Worm (Caenorhabditis elegans) whole organism, L1 larva: ENCODE measurements around the gene faah-1.
A peak's percentile ranks its signal among the peaks of the same experiment; 100 is the strongest.

Experiments used
- C34B4.2 ChIP-seq: sonication (generic microtip); optimal IDR thresholded peaks from 2 replicates; lab custom pipeline; 2017; ENCODE audit warnings: mild to moderate bottlenecking, missing genetic modification characterization, missing compliant biosample characterization
- aha-1 ChIP-seq: fragments of 150-350 bp; optimal IDR thresholded peaks from 2 replicates; lab custom pipeline; 2014; ENCODE audit warnings: missing biosample characterization, missing genetic modification characterization
- blmp-1 ChIP-seq: fragments of 150-350 bp; optimal IDR thresholded peaks from 2 replicates; lab custom pipeline; 2014; ENCODE audit warnings: missing biosample characterization, missing genetic modification characterization
- ceh-63 ChIP-seq: fragments of 200-800 bp; sonication (Bioruptor generic); optimal IDR thresholded peaks from 2 replicates; lab custom pipeline; 2018; ENCODE audit warnings: mild to moderate bottlenecking, missing genetic modification characterization, missing compliant biosample characterization
- ceh-8 ChIP-seq: fragments of 200-800 bp; sonication (Bioruptor generic); optimal IDR thresholded peaks from 2 replicates; lab custom pipeline; 2018; ENCODE audit warnings: mild to moderate bottlenecking, missing genetic modification characterization, moderate library complexity, missing compliant biosample characterization
- ceh-82 ChIP-seq, 3 experiments: fragments of 150-350 bp in 1 of 3; sonication (generic microtip) in 2 of 3; optimal IDR thresholded peaks; 2 replicates each; lab custom pipeline; 2014 to 2017; ENCODE audit warnings: missing biosample characterization in 3 of 3, missing genetic modification characterization in 3 of 3
- dsc-1 ChIP-seq: sonication (generic microtip); optimal IDR thresholded peaks from 2 replicates; lab custom pipeline; 2016; ENCODE audit warnings: mild to moderate bottlenecking, missing genetic modification characterization, missing compliant biosample characterization
- efl-1 ChIP-seq, 4 experiments: fragments of 150-350 bp; optimal IDR thresholded peaks in 3 of 4; peaks in 1 of 4; 1 replicate in 1 of 4; 2 replicates in 3 of 4; lab custom pipeline; 2014; ENCODE audit warnings: missing biosample characterization in 2 of 4, missing genetic modification characterization in 2 of 4, missing genetic modification reagents in 2 of 4
- elt-3 ChIP-seq, 6 experiments: fragments of 150-350 bp in 1 of 6; sonication (generic microtip); optimal IDR thresholded peaks; 2 replicates each; lab custom pipeline; 2017 to 2018; ENCODE audit warnings: missing biosample characterization in 6 of 6, missing genetic modification characterization in 6 of 6, inconsistent platforms in 1 of 6
- fkh-10 ChIP-seq: sonication (generic microtip); optimal IDR thresholded peaks from 2 replicates; lab custom pipeline; 2017; ENCODE audit warnings: missing biosample characterization, missing genetic modification reagents, missing genetic modification characterization
- fkh-4 ChIP-seq: sonication (generic microtip); optimal IDR thresholded peaks from 2 replicates; lab custom pipeline; 2016; ENCODE audit warnings: missing compliant biosample characterization, missing genetic modification characterization, borderline replicate concordance
- fkh-8 ChIP-seq: sonication (generic microtip); optimal IDR thresholded peaks from 2 replicates; lab custom pipeline; 2016; ENCODE audit warnings: mild to moderate bottlenecking, missing genetic modification characterization, missing compliant biosample characterization
- fos-1 ChIP-seq: fragments of 150-350 bp; optimal IDR thresholded peaks from 2 replicates; lab custom pipeline; 2014; ENCODE audit warnings: missing biosample characterization, missing genetic modification characterization
- hlh-4 ChIP-seq: sonication (generic microtip); optimal IDR thresholded peaks from 2 replicates; lab custom pipeline; 2016; ENCODE audit warnings: mild to moderate bottlenecking, missing genetic modification characterization, missing compliant biosample characterization
- hpl-2 ChIP-seq: fragments of 150-350 bp; optimal IDR thresholded peaks from 2 replicates; lab custom pipeline; 2014; ENCODE audit warnings: missing biosample characterization, missing genetic modification reagents, missing genetic modification characterization
- isw-1 ChIP-seq: fragments of 200-800 bp; sonication (Bioruptor generic); IDR thresholded peaks from 2 replicates; pipeline ENCODE4 v1.3.6; 2022; ENCODE audit warnings: missing genetic modification characterization, missing compliant biosample characterization
- jun-1 ChIP-seq: fragments of 150-350 bp; optimal IDR thresholded peaks from 2 replicates; lab custom pipeline; 2014; ENCODE audit warnings: missing biosample characterization, missing genetic modification reagents, missing genetic modification characterization
- lin-13 ChIP-seq: fragments of 150-350 bp; optimal IDR thresholded peaks from 2 replicates; lab custom pipeline; 2014; ENCODE audit warnings: missing biosample characterization, missing genetic modification reagents, missing genetic modification characterization
- lin-14 ChIP-seq: fragments of 200-800 bp; sonication (Bioruptor generic); optimal IDR thresholded peaks from 2 replicates; lab custom pipeline; 2018; ENCODE audit warnings: mild to moderate bottlenecking, missing genetic modification characterization, moderate library complexity, missing compliant biosample characterization
- lin-35 ChIP-seq, 2 experiments: fragments of 150-350 bp; optimal IDR thresholded peaks; 2 replicates each; lab custom pipeline; 2014; ENCODE audit warnings: missing biosample characterization in 2 of 2, missing genetic modification characterization in 2 of 2, missing genetic modification reagents in 2 of 2
- lsy-2 ChIP-seq, 2 experiments: fragments of 150-350 bp; optimal IDR thresholded peaks; 2 replicates each; lab custom pipeline; 2014; ENCODE audit warnings: missing biosample characterization in 2 of 2, missing genetic modification characterization in 2 of 2
- mab-9 ChIP-seq: fragments of 200-800 bp; sonication (Bioruptor generic); IDR thresholded peaks from 2 replicates; pipeline ENCODE4 v1.3.6; 2022; ENCODE audit warnings: missing genetic modification reagents, missing genetic modification characterization, missing compliant biosample characterization
- mdl-1 ChIP-seq, 2 experiments: fragments of 150-350 bp; optimal IDR thresholded peaks; 2 replicates each; lab custom pipeline; 2014 to 2017; ENCODE audit warnings: missing biosample characterization in 2 of 2, missing genetic modification characterization in 2 of 2, inconsistent platforms in 1 of 2
- mep-1 ChIP-seq: fragments of 150-350 bp; optimal IDR thresholded peaks from 2 replicates; lab custom pipeline; 2014; ENCODE audit warnings: missing biosample characterization, missing genetic modification characterization
- nhr-11 ChIP-seq: fragments of 150-350 bp; optimal IDR thresholded peaks from 2 replicates; lab custom pipeline; 2014; ENCODE audit warnings: missing biosample characterization, missing genetic modification characterization
- nhr-12 ChIP-seq: sonication (generic microtip); optimal IDR thresholded peaks from 2 replicates; lab custom pipeline; 2017; ENCODE audit warnings: missing biosample characterization, missing genetic modification characterization
- nhr-20 ChIP-seq: sonication (generic microtip); optimal IDR thresholded peaks from 2 replicates; lab custom pipeline; 2016; ENCODE audit warnings: mild to moderate bottlenecking, missing genetic modification characterization, missing compliant biosample characterization
- nhr-28 ChIP-seq: fragments of 150-350 bp; optimal IDR thresholded peaks from 2 replicates; lab custom pipeline; 2014; ENCODE audit warnings: missing biosample characterization, missing genetic modification characterization
- nhr-47 ChIP-seq: sonication (generic microtip); optimal IDR thresholded peaks from 2 replicates; lab custom pipeline; 2016; ENCODE audit warnings: mild to moderate bottlenecking, missing genetic modification characterization, moderate library complexity, missing compliant biosample characterization
- nhr-71 ChIP-seq: sonication (generic microtip); optimal IDR thresholded peaks from 2 replicates; lab custom pipeline; 2016; ENCODE audit warnings: mild to moderate bottlenecking, missing genetic modification characterization, moderate library complexity, missing compliant biosample characterization
- nhr-77 ChIP-seq: fragments of 150-350 bp; optimal IDR thresholded peaks from 2 replicates; lab custom pipeline; 2014; ENCODE audit warnings: missing biosample characterization, missing genetic modification characterization
- pag-3 ChIP-seq: sonication (generic microtip); optimal IDR thresholded peaks from 2 replicates; lab custom pipeline; 2017; ENCODE audit warnings: missing genetic modification characterization, mild to moderate bottlenecking, missing compliant biosample characterization, antibody characterized with exemption, borderline replicate concordance; ENCODE audit not compliant: insufficient read depth
- pax-3 ChIP-seq: fragments of 200-800 bp; sonication (Bioruptor generic); optimal IDR thresholded peaks from 2 replicates; lab custom pipeline; 2018; ENCODE audit warnings: mild to moderate bottlenecking, missing genetic modification characterization, moderate library complexity, missing compliant biosample characterization
- pqm-1 ChIP-seq: sonication (generic microtip); optimal IDR thresholded peaks from 3 replicates; lab custom pipeline; 2017; ENCODE audit warnings: missing biosample characterization, missing genetic modification characterization
- skn-1 ChIP-seq: fragments of 150-350 bp; optimal IDR thresholded peaks from 2 replicates; lab custom pipeline; 2014; ENCODE audit warnings: missing biosample characterization, missing genetic modification characterization
- sox-4 ChIP-seq: sonication (generic microtip); optimal IDR thresholded peaks from 2 replicates; lab custom pipeline; 2016; ENCODE audit warnings: missing genetic modification characterization, missing compliant biosample characterization
- swsn-7 ChIP-seq: sonication (generic microtip); optimal IDR thresholded peaks from 2 replicates; lab custom pipeline; 2016; ENCODE audit warnings: missing genetic modification characterization, missing compliant biosample characterization
- zag-1 ChIP-seq: fragments of 150-350 bp; optimal IDR thresholded peaks from 2 replicates; lab custom pipeline; 2014; ENCODE audit warnings: missing biosample characterization, missing genetic modification characterization
- zip-4 ChIP-seq: fragments of 200-800 bp; sonication (Bioruptor generic); optimal IDR thresholded peaks from 2 replicates; lab custom pipeline; 2018; ENCODE audit warnings: mild to moderate bottlenecking, missing genetic modification characterization, moderate library complexity, missing compliant biosample characterization
- ztf-11 ChIP-seq, 2 experiments: sonication (generic microtip); optimal IDR thresholded peaks; 2 replicates each; lab custom pipeline; 2016 to 2017; ENCODE audit warnings: missing genetic modification characterization in 2 of 2, missing biosample characterization in 1 of 2, missing compliant biosample characterization in 1 of 2
- ztf-4 ChIP-seq: fragments of 150-350 bp; optimal IDR thresholded peaks from 2 replicates; lab custom pipeline; 2014; ENCODE audit warnings: missing biosample characterization, missing genetic modification characterization

Gene faah-1

DNA sequence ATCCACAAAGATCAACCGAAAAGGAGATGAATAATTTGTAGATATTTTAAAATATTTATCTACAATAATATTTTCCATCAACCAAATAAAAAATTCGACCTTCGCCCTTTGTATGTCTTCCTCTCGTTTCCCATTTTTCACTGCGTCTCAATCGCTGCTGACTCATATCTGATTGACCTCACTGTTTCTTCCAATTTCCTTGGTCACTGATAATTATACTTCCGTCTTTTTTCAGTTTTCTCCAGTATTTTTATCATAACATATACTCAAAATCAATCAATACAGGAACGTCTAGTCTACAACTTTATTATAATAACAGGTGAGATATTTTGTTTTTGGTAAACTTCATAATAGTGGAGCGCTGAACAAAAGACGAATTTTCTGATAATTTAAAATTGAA, 20.2 kb upstream of the faah-1 start, which contains the start of gene pmk-3:
pmk-3 (plus strand) TSS at position 236 of the 400 bp plus-strand sequence.
- TF ChIP-seq dsc-1 (tag; lab: Kevin White, UChicago) (no peak), mdl-1 (tag; optimal IDR thresholded peaks at IDR 0.05; lab: Kevin White, UChicago) (no peak), blmp-1 (tag; lab: Kevin White, UChicago) (peak; percentile 2)
- TF ChIP-seq, all 84 proteins: peak for 1

DNA sequence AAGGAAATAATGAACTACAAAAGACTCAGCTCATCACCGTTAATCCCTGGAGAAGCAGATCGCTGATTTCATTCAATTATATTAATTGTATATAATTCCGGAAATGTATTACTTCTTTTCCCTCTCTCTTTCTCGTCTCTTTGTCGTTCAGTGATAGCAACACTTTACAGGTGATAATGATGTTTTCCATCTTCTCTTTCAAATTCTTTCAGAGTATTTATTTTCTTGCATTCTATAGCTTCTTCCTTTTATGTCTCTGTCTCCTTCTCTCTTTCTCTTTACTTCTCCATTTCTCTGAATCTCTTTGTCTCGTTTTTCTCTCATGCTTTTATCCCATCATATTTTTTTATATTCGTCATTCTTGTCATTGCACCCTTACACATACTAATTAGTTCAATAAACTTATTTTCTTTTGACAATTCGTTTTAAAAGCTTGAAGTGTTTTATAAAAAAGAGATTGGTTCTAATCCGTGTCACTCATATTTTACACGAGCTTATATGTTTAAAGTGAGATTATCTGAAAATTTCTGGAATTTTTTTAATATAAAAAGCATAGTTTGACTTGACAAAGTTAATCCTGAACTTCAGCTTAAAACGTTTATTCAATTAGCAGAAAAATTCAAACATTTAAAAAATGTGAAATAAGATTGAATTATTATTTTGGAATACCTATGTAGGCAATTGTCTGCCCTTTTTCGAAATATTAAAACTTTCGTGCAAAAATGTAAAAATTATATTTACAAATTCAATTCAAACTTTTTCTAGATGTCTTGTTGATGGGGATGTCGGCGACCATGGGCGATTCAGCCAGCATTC, 16.2 kb upstream of the faah-1 start, which contains the start of gene pmk-2:
pmk-2 (plus strand) TSS at position 766 of the 816 bp plus-strand sequence.
- TF ChIP-seq nhr-71 (tag; lab: Kevin White, UChicago) (peak; percentile 68), aha-1 (tag; lab: Kevin White, UChicago) (no peak), isw-1 (GFP tag; lab: Robert Waterston, UW) (no peak), ceh-82 (tag; optimal IDR thresholded peaks at IDR 0.05; lab: Kevin White, UChicago) (peak in 1 of 3 experiments; percentile 5), pax-3 (tag; lab: Kevin White, UChicago) (peak; percentile 70), dsc-1 (tag; lab: Kevin White, UChicago) (peak; percentile 98), fkh-4 (tag; lab: Kevin White, UChicago) (peak; percentile 41), lin-13 (GFP tag; lab: Kevin White, UChicago) (no peak), zip-4 (GFP tag; lab: Kevin White, UChicago) (no peak), ztf-4 (no peak), pqm-1 (no peak), ceh-63 (GFP tag; lab: Kevin White, UChicago) (no peak), fkh-8 (tag; lab: Kevin White, UChicago) (peak; percentile 79), nhr-77 (tag; lab: Kevin White, UChicago) (no peak), jun-1 (tag; lab: Kevin White, UChicago) (no peak), lin-35 (GFP tag; optimal IDR thresholded peaks at IDR 0.05; lab: Kevin White, UChicago) (no peak), nhr-47 (tag; lab: Kevin White, UChicago) (peak; percentile 52), pag-3 (tag; lab: Kevin White, UChicago) (no peak), hlh-4 (tag; lab: Kevin White, UChicago) (peak; percentile 22), ztf-11 (tag; optimal IDR thresholded peaks at IDR 0.05; lab: Kevin White, UChicago) (no peak), nhr-11 (tag; lab: Kevin White, UChicago) (peak; percentile 38), nhr-28 (tag; lab: Kevin White, UChicago) (no peak), mep-1 (tag; lab: Kevin White, UChicago) (no peak), skn-1 (tag; lab: Kevin White, UChicago) (no peak), efl-1 (optimal IDR thresholded peaks at IDR 0.05; lab: Kevin White, UChicago) (peak; percentile 21 to 24), efl-1 (GFP tag; optimal IDR thresholded peaks at IDR 0.05 in 1 of 2; lab: Kevin White, UChicago) (no peak), nhr-20 (tag; lab: Kevin White, UChicago) (peak; percentile 10), lsy-2 (tag; optimal IDR thresholded peaks at IDR 0.05; lab: Kevin White, UChicago) (peak; percentile 34 to 37), C34B4.2 (tag; lab: Kevin White, UChicago) (no peak), mab-9 (GFP tag; lab: Robert Waterston, UW) (no peak), hpl-2 (GFP tag; lab: Kevin White, UChicago) (no peak), elt-3 (tag; optimal IDR thresholded peaks at IDR 0.05; lab: Kevin White, UChicago) (no peak), lin-14 (GFP tag; lab: Kevin White, UChicago) (peak; percentile 76), nhr-12 (tag; lab: Kevin White, UChicago) (no peak), ceh-8 (GFP tag; lab: Kevin White, UChicago) (peak; percentile 43), fkh-10 (GFP tag; lab: Kevin White, UChicago) (no peak), fos-1 (tag; lab: Kevin White, UChicago) (peak; percentile 28), zag-1 (tag; lab: Kevin White, UChicago) (no peak), swsn-7 (tag; lab: Kevin White, UChicago) (no peak), sox-4 (tag; lab: Kevin White, UChicago) (peak; percentile 47)
- TF ChIP-seq, all 84 proteins: peak for 16
